Fruit fly (Drosophila melanogaster): Measurements from ENCODE around the gene CG11403.
A peak's percentile ranks its signal among the peaks of the same experiment; 100 is the strongest.

Gene CG11403

DNA sequence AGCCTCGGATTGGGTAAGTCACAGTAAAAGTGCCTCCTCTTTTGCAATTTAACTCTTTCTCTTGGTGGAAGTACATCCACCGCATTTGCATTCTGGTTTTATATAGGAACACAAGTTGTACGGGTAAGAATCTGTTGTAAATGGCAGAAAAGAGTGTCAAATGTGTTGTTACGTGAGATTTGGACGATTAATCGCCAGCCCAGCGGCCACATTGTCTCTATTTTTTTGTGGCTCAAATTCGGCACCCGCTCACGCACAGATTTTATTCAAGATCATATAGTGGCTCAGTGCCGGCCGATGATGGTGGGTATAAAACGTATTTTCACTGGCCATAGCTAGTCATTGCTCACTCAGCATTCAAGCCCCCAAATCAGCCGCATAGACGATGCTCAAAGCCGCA, 36.2 kb downstream of the CG11403 start, which contains the start of gene CG11381:
Gene CG11381, plus strand, starts transcription at position 301 of the 400 bp plus-strand sequence.
- TF ChIP-seq Dad (GFP tag; optimal IDR thresholded peaks at IDR 0.05): no peak
- TF ChIP-seq gcm2 (GFP tag; optimal IDR thresholded peaks at IDR 0.05): no peak
- no peak for TF ChIP-seq amos (GFP tag; IDR thresholded peaks at IDR 0.05; ENCODE audit: partially characterized antibody)
- TF ChIP-seq Ravus (GFP tag; IDR thresholded peaks at IDR 0.05): no peak
- no peak for TF ChIP-seq wor (GFP tag; IDR thresholded peaks at IDR 0.05)
- TF ChIP-seq CG9817 (tag; optimal IDR thresholded peaks at IDR 0.05): no peak
- no peak for TF ChIP-seq Hr39 (optimal IDR thresholded peaks at IDR 0.05)
- TF ChIP-seq esg (GFP tag; conservative IDR thresholded peaks at IDR 0.05): no peak
- no peak for TF ChIP-seq en (GFP tag; optimal IDR thresholded peaks at IDR 0.05)
- no peak for TF ChIP-seq odd (GFP tag; optimal IDR thresholded peaks at IDR 0.05)
- TF ChIP-seq CG17829 (tag; optimal IDR thresholded peaks at IDR 0.05): no peak
- no peak for TF ChIP-seq pros (GFP tag; optimal IDR thresholded peaks at IDR 0.05)
- TF ChIP-seq Deaf1 (tag; optimal IDR thresholded peaks at IDR 0.05): no peak

DNA sequence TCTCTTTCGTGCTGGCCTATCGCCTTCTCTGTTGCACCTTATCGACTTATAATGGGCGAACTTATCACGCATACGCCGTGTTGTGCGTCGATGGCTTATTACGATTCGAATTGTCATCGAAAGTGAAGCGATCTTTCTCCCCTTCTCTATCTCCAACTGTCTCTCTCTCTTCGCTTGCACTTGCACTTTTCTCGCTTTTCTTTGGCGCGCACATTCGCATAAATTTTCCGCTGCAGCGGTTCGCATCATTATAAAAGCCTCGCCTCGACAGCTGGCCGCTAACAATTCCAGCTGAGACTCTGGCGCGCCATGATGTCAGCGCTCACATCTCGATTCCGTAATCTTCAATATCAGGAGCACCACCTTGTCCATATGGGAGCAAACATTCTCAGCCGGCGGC, 40.4 kb downstream of the CG11403 start, which contains the start of gene CG14625:
Gene CG14625, plus strand, starts transcription at position 301 of the 400 bp plus-strand sequence.
- TF ChIP-seq CG30403 (GFP tag; optimal IDR thresholded peaks at IDR 0.05): no peak
- TF ChIP-seq Blimp-1 (GFP tag; optimal IDR thresholded peaks at IDR 0.05): peak; percentile 10

DNA sequence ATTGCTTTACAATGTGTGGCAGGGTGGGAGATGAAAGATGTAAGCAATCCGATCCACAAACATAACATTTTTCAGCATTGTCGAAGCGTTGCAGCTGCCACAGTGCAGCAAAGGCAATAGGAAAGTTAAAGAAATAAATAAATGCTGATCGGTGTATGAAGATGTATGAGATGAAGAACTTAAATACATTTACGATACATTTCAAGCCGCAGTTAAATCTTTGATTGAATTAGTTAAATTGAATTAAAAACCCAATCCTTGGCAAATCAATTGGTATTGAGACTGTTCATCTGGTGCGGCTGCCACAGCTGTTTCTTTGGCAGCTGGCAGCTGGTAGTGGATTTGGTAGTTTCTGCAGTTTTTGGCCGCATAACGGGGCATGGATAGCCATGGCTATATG, 41.8 kb downstream of the CG11403 start:
- TF ChIP-seq CG3838 (GFP tag; optimal IDR thresholded peaks at IDR 0.05): no peak

DNA sequence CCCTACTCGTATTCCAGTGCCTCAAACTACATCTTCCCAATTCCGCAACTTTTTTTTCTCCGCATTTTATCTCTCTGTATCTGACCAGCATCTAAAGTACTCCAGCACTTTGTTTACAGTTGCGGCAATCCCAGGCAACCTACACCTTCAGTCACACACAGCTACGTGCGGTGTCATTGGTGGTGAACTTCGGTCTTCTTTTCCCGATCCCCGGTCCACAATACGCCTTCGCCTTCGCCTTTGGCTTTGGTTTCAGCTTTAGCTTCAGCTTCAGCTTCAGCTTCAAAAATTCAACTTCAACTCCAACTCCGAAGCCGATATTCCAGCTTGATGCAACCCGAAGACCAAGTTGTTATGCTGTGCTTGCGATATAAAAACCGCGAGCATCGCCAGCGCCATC, 48.7 kb downstream of the CG11403 start, which contains the start of gene CG11380:
Gene CG11380, plus strand, starts transcription at position 301 of the 400 bp plus-strand sequence.
- TF ChIP-seq fu2 (GFP tag; optimal IDR thresholded peaks at IDR 0.05) (no peak), HmgD (GFP tag; optimal IDR thresholded peaks at IDR 0.05) (no peak), Ssrp (tag; optimal IDR thresholded peaks at IDR 0.05) (no peak), CG4854 (GFP tag; optimal IDR thresholded peaks at IDR 0.05) (no peak), tin (GFP tag; optimal IDR thresholded peaks at IDR 0.05) (no peak)
